Fruit fly (Drosophila melanogaster): Measurements from ENCODE around the gene Prosbeta2R1.
A peak's percentile ranks its signal among the peaks of the same experiment; 100 is the strongest.

Prosbeta2R1 gene

DNA sequence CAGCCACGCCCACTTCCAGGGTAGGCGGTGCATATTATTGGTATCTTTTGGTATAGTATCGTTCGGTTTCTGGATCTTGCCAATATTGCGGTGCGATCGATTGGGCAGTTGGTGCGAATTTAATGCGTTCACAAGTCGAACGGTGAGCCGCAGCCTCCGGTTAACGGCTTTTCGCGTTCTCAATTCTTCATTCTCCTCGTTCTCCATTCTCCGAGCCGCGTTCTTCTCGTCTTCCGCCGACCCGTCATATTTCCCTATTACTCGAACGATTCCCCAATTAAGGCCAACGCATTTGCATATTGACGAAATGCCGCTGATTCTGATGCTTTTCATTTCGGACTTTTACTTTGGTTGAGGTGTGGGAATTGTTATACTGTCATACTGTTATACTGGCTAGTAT lies 32.2 kb upstream of the Prosbeta2R1 start, which contains the start of gene CG42264:
CG42264 (minus strand) TSS at position 101 of the 400 bp plus-strand sequence.
- TF ChIP-seq dl (GFP tag; optimal IDR thresholded peaks at IDR 0.05; ENCODE audit: insufficient read depth in 1 of 2, partially characterized antibody in 2 of 2) (no peak), rgr (GFP tag; optimal IDR thresholded peaks at IDR 0.05) (no peak), N (GFP tag; optimal IDR thresholded peaks at IDR 0.05) (no peak), GATAd (GFP tag; optimal IDR thresholded peaks at IDR 0.05) (no peak), brk (GFP tag; optimal IDR thresholded peaks at IDR 0.05) (no peak), Hr78 (GFP tag; optimal IDR thresholded peaks at IDR 0.05) (no peak), jim (GFP tag; optimal IDR thresholded peaks at IDR 0.05) (no peak), dmrt93B (GFP tag; optimal IDR thresholded peaks at IDR 0.05) (no peak), Myc (optimal IDR thresholded peaks at IDR 0.05) (no peak)

DNA sequence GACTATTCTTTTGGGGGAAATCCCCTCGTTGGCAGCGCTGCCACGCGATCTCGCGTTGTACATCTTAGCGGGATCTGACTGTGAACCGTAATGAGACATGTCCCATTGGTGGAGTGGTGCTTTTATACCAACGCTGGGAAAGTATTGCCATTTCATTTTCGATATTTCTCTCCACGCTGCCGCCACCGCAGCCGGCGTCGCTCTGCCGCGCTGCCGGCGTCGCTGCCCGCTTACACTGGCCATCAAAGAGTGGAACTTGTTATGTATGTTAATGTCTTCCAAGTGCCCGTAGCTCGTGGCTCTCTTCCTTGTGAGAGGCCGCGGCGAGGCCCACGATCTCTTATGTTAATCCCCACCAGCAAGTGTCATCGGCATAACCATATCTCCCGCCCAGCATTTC lies 27.2 kb upstream of the Prosbeta2R1 start, which contains the start of gene CG3108:
CG3108 (minus strand) TSS at position 101 of the 400 bp plus-strand sequence.
- TF ChIP-seq dsf (GFP tag; optimal IDR thresholded peaks at IDR 0.05; ENCODE audit: borderline replicate concordance) (no peak), sage (GFP tag; optimal IDR thresholded peaks at IDR 0.05) (no peak), br (GFP tag; optimal IDR thresholded peaks at IDR 0.05) (no peak), CG32264 (GFP tag; optimal IDR thresholded peaks at IDR 0.05) (no peak), CrebA (GFP tag; optimal IDR thresholded peaks at IDR 0.05; ENCODE audit: borderline replicate concordance) (no peak), psq (GFP tag; optimal IDR thresholded peaks at IDR 0.05) (no peak), CG9705 (GFP tag; optimal IDR thresholded peaks at IDR 0.05) (no peak), Hr83 (GFP tag; optimal IDR thresholded peaks at IDR 0.05; ENCODE audit: poor library complexity, severe bottlenecking) (no peak), brk (GFP tag; optimal IDR thresholded peaks at IDR 0.05) (no peak), Rel (GFP tag; optimal IDR thresholded peaks at IDR 0.05) (no peak), Rel (tag; optimal IDR thresholded peaks at IDR 0.05) (no peak), Vsx2 (GFP tag; optimal IDR thresholded peaks at IDR 0.05; ENCODE audit: partially characterized antibody) (no peak), dl (GFP tag; optimal IDR thresholded peaks at IDR 0.05; ENCODE audit: insufficient read depth in 1 of 2, partially characterized antibody in 2 of 2) (no peak), Dif (GFP tag; optimal IDR thresholded peaks at IDR 0.05; ENCODE audit: partially characterized antibody) (no peak), lola (GFP tag; optimal IDR thresholded peaks at IDR 0.05) (no peak), Hnf4 (GFP tag; optimal IDR thresholded peaks at IDR 0.05) (no peak), N (GFP tag; optimal IDR thresholded peaks at IDR 0.05) (no peak), usp (GFP tag; optimal IDR thresholded peaks at IDR 0.05) (no peak), OdsH (GFP tag; optimal IDR thresholded peaks at IDR 0.05) (no peak), pan (optimal IDR thresholded peaks at IDR 0.05) (no peak), ey (GFP tag; optimal IDR thresholded peaks at IDR 0.05) (no peak)

- TF ChIP-seq Dfd (GFP tag; optimal IDR thresholded peaks at IDR 0.05), result no peak
- peak; percentile 50 for TF ChIP-seq dmrt93B (GFP tag; optimal IDR thresholded peaks at IDR 0.05)
- peak in 1 of 2 experiments; percentile 70 for TF ChIP-seq foxo (GFP tag; optimal IDR thresholded peaks at IDR 0.05)
- TF ChIP-seq Hr83 (GFP tag; optimal IDR thresholded peaks at IDR 0.05; ENCODE audit: poor library complexity, severe bottlenecking), result no peak
- TF ChIP-seq pan (optimal IDR thresholded peaks at IDR 0.05), result no peak
- TF ChIP-seq woc (GFP tag; optimal IDR thresholded peaks at IDR 0.05), result peak; percentile 74
- TF ChIP-seq HLH106 (tag; optimal IDR thresholded peaks at IDR 0.05), result peak; percentile 67
- TF ChIP-seq br (GFP tag; optimal IDR thresholded peaks at IDR 0.05), result peak; percentile 71
- peak; percentile 73 for TF ChIP-seq fru (GFP tag; optimal IDR thresholded peaks at IDR 0.05)
- TF ChIP-seq OdsH (GFP tag; optimal IDR thresholded peaks at IDR 0.05), result peak; percentile 70
- peak; percentile 47 for TF ChIP-seq CG32264 (GFP tag; optimal IDR thresholded peaks at IDR 0.05)
- TF ChIP-seq Dif (GFP tag; optimal IDR thresholded peaks at IDR 0.05; ENCODE audit: partially characterized antibody), result no peak
- peak; percentile 77 for TF ChIP-seq h (GFP tag; optimal IDR thresholded peaks at IDR 0.05)
- TF ChIP-seq psq (GFP tag; optimal IDR thresholded peaks at IDR 0.05), result peak; percentile 63
- no peak for TF ChIP-seq Hr78 (GFP tag; optimal IDR thresholded peaks at IDR 0.05)
- no peak for TF ChIP-seq GATAd (GFP tag; optimal IDR thresholded peaks at IDR 0.05)
- TF ChIP-seq Sp1 (GFP tag; optimal IDR thresholded peaks at IDR 0.05), result peak; percentile 65
- TF ChIP-seq Mio (GFP tag; optimal IDR thresholded peaks at IDR 0.05), result no peak
- TF ChIP-seq sage (GFP tag; optimal IDR thresholded peaks at IDR 0.05), result peak; percentile 65
- peak; percentile 50 for TF ChIP-seq ey (GFP tag; optimal IDR thresholded peaks at IDR 0.05)
- peak; percentile 68 for TF ChIP-seq rgr (GFP tag; optimal IDR thresholded peaks at IDR 0.05)
These were observed 25.3 kb upstream of the Prosbeta2R1 start for dm6 chrX:5783260-5784040.

All from whole organism, wandering third instar larva.